Fruit fly (Drosophila melanogaster): ENCODE results near the gene CG14292.

DNA sequence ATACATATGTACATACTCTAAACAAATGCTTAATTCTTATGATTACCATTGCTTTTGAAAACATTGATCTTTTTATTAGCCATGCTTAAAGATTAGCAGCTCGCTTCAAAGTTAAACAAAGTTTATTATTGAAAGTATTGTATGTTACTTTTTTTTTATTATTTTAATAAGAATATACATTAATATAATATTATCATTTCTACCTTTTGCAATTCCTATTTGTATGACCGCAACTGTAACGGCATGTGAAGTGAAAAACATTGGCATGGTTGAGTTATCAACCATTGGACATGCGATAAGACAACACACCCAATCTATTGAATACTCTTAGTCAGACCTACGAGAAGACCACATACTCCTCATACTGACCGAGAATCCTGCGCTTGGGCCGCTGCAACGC lies 5.5 kb upstream of the CG14292 start:
- TF ChIP-seq zen2 (GFP tag; IDR thresholded peaks at IDR 0.05; ENCODE audit: partially characterized antibody) (no peak), Camta (GFP tag; optimal IDR thresholded peaks at IDR 0.05) (no peak), Spps (tag; optimal IDR thresholded peaks at IDR 0.05) (no peak), CG8478 (optimal IDR thresholded peaks at IDR 0.05) (no peak), CG11695 (GFP tag; IDR thresholded peaks at IDR 0.05) (0 out of 3 replicates have a peak, but pooled peaks have one; percentile 33), tin (GFP tag; optimal IDR thresholded peaks at IDR 0.05) (no peak), D19A (tag; optimal IDR thresholded peaks at IDR 0.05) (peak; percentile 41), Doc3 (GFP tag; IDR thresholded peaks at IDR 0.05; ENCODE audit: partially characterized antibody) (no peak), CG17385 (GFP tag; optimal IDR thresholded peaks at IDR 0.05) (no peak), Opbp (GFP tag; IDR thresholded peaks at IDR 0.05; ENCODE audit: partially characterized antibody) (no peak), HHEX (GFP tag; optimal IDR thresholded peaks at IDR 0.05) (no peak), CG11504 (tag; optimal IDR thresholded peaks at IDR 0.05) (peak; percentile 3), CG12659 (GFP tag; optimal IDR thresholded peaks at IDR 0.05) (peak; percentile 1)
